Worm (Caenorhabditis elegans) whole organism, mixed stage, embryonic: Measurements from ENCODE around the gene kqt-2.

Experiments used
- M03D4.4 ChIP-seq: sonication (generic microtip); optimal IDR thresholded peaks from 2 replicates; lab custom pipeline; 2017; ENCODE audit warnings: mild to moderate bottlenecking, missing genetic modification characterization, missing compliant biosample characterization
- bed-3 ChIP-seq: fragments of 200-800 bp; sonication (Bioruptor generic); optimal IDR thresholded peaks from 3 replicates; lab custom pipeline; 2018; ENCODE audit warnings: mild to moderate bottlenecking, missing genetic modification characterization, moderate library complexity, missing compliant biosample characterization
- ceh-39 ChIP-seq: fragments of 150-350 bp; optimal IDR thresholded peaks from 2 replicates; lab custom pipeline; 2014; ENCODE audit warnings: missing biosample characterization, missing genetic modification characterization
- ceh-43 ChIP-seq: fragments of 200-800 bp; sonication (Bioruptor generic); optimal IDR thresholded peaks from 2 replicates; lab custom pipeline; 2018; ENCODE audit warnings: mild to moderate bottlenecking, missing genetic modification characterization, moderate library complexity, missing compliant biosample characterization
- ces-1 ChIP-seq: fragments of 150-350 bp; optimal IDR thresholded peaks from 2 replicates; lab custom pipeline; 2014; ENCODE audit warnings: missing biosample characterization, missing genetic modification reagents, missing genetic modification characterization
- cnd-1 ChIP-seq: fragments of 200-800 bp; sonication (Bioruptor generic); optimal IDR thresholded peaks from 2 replicates; lab custom pipeline; 2018; ENCODE audit warnings: mild to moderate bottlenecking, missing genetic modification characterization, missing compliant biosample characterization
- drap-1 ChIP-seq: fragments of 200-800 bp; sonication (Bioruptor generic); optimal IDR thresholded peaks from 3 replicates; lab custom pipeline; 2018; ENCODE audit warnings: mild to moderate bottlenecking, missing genetic modification characterization, missing compliant biosample characterization
- flh-1 ChIP-seq: fragments of 200-800 bp; sonication (Bioruptor generic); optimal IDR thresholded peaks from 2 replicates; lab custom pipeline; 2018; ENCODE audit warnings: mild to moderate bottlenecking, missing genetic modification characterization, moderate library complexity, missing compliant biosample characterization
- ham-2 ChIP-seq: fragments of 200-800 bp; sonication (Bioruptor generic); optimal IDR thresholded peaks from 2 replicates; lab custom pipeline; 2018; ENCODE audit warnings: mild to moderate bottlenecking, missing genetic modification characterization, missing compliant biosample characterization
- hlh-1 ChIP-seq: fragments of 150-350 bp; optimal IDR thresholded peaks from 2 replicates; lab custom pipeline; 2014; ENCODE audit warnings: missing biosample characterization, missing genetic modification reagents, missing genetic modification characterization
- lin-13 ChIP-seq: fragments of 150-350 bp; optimal IDR thresholded peaks from 2 replicates; lab custom pipeline; 2014; ENCODE audit warnings: missing biosample characterization, missing genetic modification characterization
- lin-32 ChIP-seq: fragments of 200-800 bp; sonication (Bioruptor generic); optimal IDR thresholded peaks from 2 replicates; lab custom pipeline; 2018; ENCODE audit warnings: mild to moderate bottlenecking, missing genetic modification characterization, missing compliant biosample characterization
- lsy-2 ChIP-seq: fragments of 150-350 bp; optimal IDR thresholded peaks from 2 replicates; lab custom pipeline; 2014; ENCODE audit warnings: missing biosample characterization, missing genetic modification characterization
- mab-5 ChIP-seq: fragments of 150-350 bp; optimal IDR thresholded peaks from 2 replicates; lab custom pipeline; 2014; ENCODE audit warnings: missing biosample characterization, missing genetic modification characterization
- mep-1 ChIP-seq: fragments of 150-350 bp; optimal IDR thresholded peaks from 2 replicates; lab custom pipeline; 2017; ENCODE audit warnings: missing biosample characterization, missing genetic modification reagents, missing genetic modification characterization, inconsistent platforms
- mls-2 ChIP-seq: sonication (generic microtip); optimal IDR thresholded peaks from 2 replicates; lab custom pipeline; 2016; ENCODE audit warnings: mild to moderate bottlenecking, missing genetic modification characterization, moderate library complexity, missing compliant biosample characterization
- nhr-12 ChIP-seq: fragments of 150-350 bp; optimal IDR thresholded peaks from 2 replicates; lab custom pipeline; 2014; ENCODE audit warnings: missing biosample characterization, missing genetic modification characterization
- nhr-2 ChIP-seq: fragments of 150-350 bp; optimal IDR thresholded peaks from 2 replicates; lab custom pipeline; 2014; ENCODE audit warnings: missing biosample characterization, missing genetic modification characterization
- nhr-28 ChIP-seq: fragments of 150-350 bp; optimal IDR thresholded peaks from 2 replicates; lab custom pipeline; 2014; ENCODE audit warnings: missing biosample characterization, missing genetic modification characterization
- nhr-76 ChIP-seq: sonication (generic microtip); optimal IDR thresholded peaks from 2 replicates; lab custom pipeline; 2017; ENCODE audit warnings: missing biosample characterization, missing genetic modification characterization
- snpc-4 ChIP-seq: fragments of 150-350 bp; optimal IDR thresholded peaks from 2 replicates; lab custom pipeline; 2014; ENCODE audit warnings: missing biosample characterization, missing genetic modification characterization
- sptf-1 ChIP-seq: sonication (generic microtip); optimal IDR thresholded peaks from 2 replicates; lab custom pipeline; 2017; ENCODE audit warnings: mild to moderate bottlenecking, missing genetic modification characterization, moderate library complexity, missing compliant biosample characterization
- tbx-8 ChIP-seq: fragments of 200-800 bp; sonication (Bioruptor generic); optimal IDR thresholded peaks from 2 replicates; lab custom pipeline; 2018; ENCODE audit warnings: mild to moderate bottlenecking, missing genetic modification characterization, moderate library complexity, missing compliant biosample characterization
- unc-120 ChIP-seq: sonication (generic microtip); optimal IDR thresholded peaks from 2 replicates; lab custom pipeline; 2017; ENCODE audit warnings: missing genetic modification characterization, missing compliant biosample characterization; ENCODE audit not compliant: poor library complexity, severe bottlenecking
- unc-62 ChIP-seq: fragments of 150-350 bp; optimal IDR thresholded peaks from 2 replicates; lab custom pipeline; 2014; ENCODE audit warnings: missing biosample characterization, missing genetic modification reagents, missing genetic modification characterization
- zip-8 ChIP-seq: fragments of 150-350 bp; optimal IDR thresholded peaks from 2 replicates; lab custom pipeline; 2014; ENCODE audit warnings: missing biosample characterization, missing genetic modification characterization
- ztf-11 ChIP-seq: fragments of 150-350 bp; optimal IDR thresholded peaks from 2 replicates; lab custom pipeline; 2014; ENCODE audit warnings: missing biosample characterization, missing genetic modification characterization

Gene kqt-2

ce11 chrX:8205919-8206318 is 40.2 kb downstream of the kqt-2 start:
- TF ChIP-seq lin-32 (GFP tag; lab: Kevin White, UChicago) (peak; percentile 28), unc-120 (tag; lab: Kevin White, UChicago) (peak; percentile 35), hlh-1 (tag; lab: Kevin White, UChicago) (peak; percentile 5), zip-8 (no peak), cnd-1 (tag; lab: Kevin White, UChicago) (peak; percentile 75), nhr-28 (tag; lab: Kevin White, UChicago) (no peak), unc-62 (GFP tag; lab: Kevin White, UChicago) (peak; percentile 41), mls-2 (no peak), sptf-1 (tag; lab: Kevin White, UChicago) (peak; percentile 22), mep-1 (tag; lab: Kevin White, UChicago) (peak; percentile 62), mab-5 (tag; lab: Kevin White, UChicago) (no peak), lsy-2 (tag; lab: Kevin White, UChicago) (peak; percentile 3), lin-13 (tag; lab: Kevin White, UChicago) (peak; percentile 7), ces-1 (GFP tag; lab: Kevin White, UChicago) (peak; percentile 26)

- TF ChIP-seq nhr-76, result no peak
- TF ChIP-seq drap-1 (GFP tag; lab: Kevin White, UChicago), result no peak
- TF ChIP-seq unc-120 (tag; lab: Kevin White, UChicago), result no peak
- no peak for TF ChIP-seq flh-1 (GFP tag; lab: Kevin White, UChicago)
- TF ChIP-seq ces-1 (GFP tag; lab: Kevin White, UChicago), result peak; percentile 8
- TF ChIP-seq ceh-43 (GFP tag; lab: Kevin White, UChicago), result no peak
- no peak for TF ChIP-seq tbx-8 (GFP tag; lab: Kevin White, UChicago)
- no peak for TF ChIP-seq M03D4.4 (tag; lab: Kevin White, UChicago)
- TF ChIP-seq, all 35 proteins: peak for 1
These were observed 41.7 kb downstream of the kqt-2 start for ce11 chrX:8204475-8204874.

ce11 chrX:8203684-8204083 is 42.5 kb downstream of the kqt-2 start, which contains the start of gene C17H11.6:
Gene C17H11.6 (minus strand): TSS chrX:8203784.
- TF ChIP-seq flh-1 (GFP tag; lab: Kevin White, UChicago) (no peak), mep-1 (tag; lab: Kevin White, UChicago) (no peak), ham-2 (GFP tag; lab: Kevin White, UChicago) (no peak), nhr-28 (tag; lab: Kevin White, UChicago) (no peak), unc-62 (GFP tag; lab: Kevin White, UChicago) (no peak)
- TF ChIP-seq, all 35 proteins: peak for 0

- TF ChIP-seq cnd-1 (tag; lab: Kevin White, UChicago) (no peak), nhr-76 (no peak), hlh-1 (tag; lab: Kevin White, UChicago) (peak; percentile 9), bed-3 (GFP tag; lab: Kevin White, UChicago) (no peak), mls-2 (peak; percentile 42), lsy-2 (tag; lab: Kevin White, UChicago) (no peak), nhr-2 (tag; lab: Kevin White, UChicago) (peak; percentile 14), ceh-43 (GFP tag; lab: Kevin White, UChicago) (no peak), zip-8 (no peak), ceh-39 (tag; lab: Kevin White, UChicago) (no peak), nhr-12 (tag; lab: Kevin White, UChicago) (no peak), snpc-4 (tag; lab: Kevin White, UChicago) (no peak), drap-1 (GFP tag; lab: Kevin White, UChicago) (peak; percentile 27), ztf-11 (tag; lab: Kevin White, UChicago) (no peak), lin-13 (tag; lab: Kevin White, UChicago) (no peak), nhr-28 (tag; lab: Kevin White, UChicago) (no peak), M03D4.4 (tag; lab: Kevin White, UChicago) (peak; percentile 22), sptf-1 (tag; lab: Kevin White, UChicago) (peak; percentile 54), flh-1 (GFP tag; lab: Kevin White, UChicago) (no peak), ham-2 (GFP tag; lab: Kevin White, UChicago) (peak; percentile 76)
These were observed 45.0 kb downstream of the kqt-2 start for ce11 chrX:8201210-8201609.

- TF ChIP-seq bed-3 (GFP tag; lab: Kevin White, UChicago) (no peak), nhr-12 (tag; lab: Kevin White, UChicago) (no peak), nhr-28 (tag; lab: Kevin White, UChicago) (no peak), lin-13 (tag; lab: Kevin White, UChicago) (no peak), mep-1 (tag; lab: Kevin White, UChicago) (no peak)
These were observed 46.0 kb downstream of the kqt-2 start for ce11 chrX:8200206-8200605.
